Fruit fly (Drosophila melanogaster) whole organism, pupa: ENCODE data around the gene pzg.

Experiments used
- CG12605 ChIP-seq: fragments of 200-800 bp; sonication (Bioruptor generic); IDR thresholded peaks from 2 replicates; pipeline ENCODE4 v1.3.6; 2022; ENCODE audit warnings: missing biosample characterization, missing genetic modification characterization
- CG13204 ChIP-seq: fragments of 200-800 bp; sonication (Bioruptor generic); optimal IDR thresholded peaks from 2 replicates; lab custom pipeline; 2018; ENCODE audit warnings: missing biosample characterization, mild to moderate bottlenecking, missing genetic modification characterization, moderate library complexity
- CG14655 ChIP-seq: fragments of 200-800 bp; sonication (Bioruptor generic); optimal IDR thresholded peaks from 3 replicates; lab custom pipeline; 2017; ENCODE audit warnings: mild to moderate bottlenecking, missing biosample characterization, missing genetic modification reagents, missing genetic modification characterization
- CG15710 ChIP-seq: fragments of 200-800 bp; sonication (Bioruptor generic); optimal IDR thresholded peaks from 2 replicates; lab custom pipeline; 2018; ENCODE audit warnings: missing biosample characterization, mild to moderate bottlenecking, missing genetic modification characterization, moderate library complexity
- CG17806 ChIP-seq: fragments of 200-800 bp; sonication (Bioruptor generic); optimal IDR thresholded peaks from 2 replicates; lab custom pipeline; 2018; ENCODE audit warnings: missing biosample characterization, mild to moderate bottlenecking, missing genetic modification characterization, moderate library complexity
- CG34367 ChIP-seq: fragments of 200-800 bp; sonication (Bioruptor generic); optimal IDR thresholded peaks from 2 replicates; lab custom pipeline; 2018; ENCODE audit warnings: missing biosample characterization, mild to moderate bottlenecking, missing genetic modification characterization
- CG8159 ChIP-seq: fragments of 200-800 bp; sonication (Bioruptor generic); optimal IDR thresholded peaks from 3 replicates; lab custom pipeline; 2018; ENCODE audit warnings: missing biosample characterization, mild to moderate bottlenecking, missing genetic modification characterization, moderate library complexity
- CG9948 ChIP-seq: fragments of 200-800 bp; sonication (Bioruptor generic); optimal IDR thresholded peaks from 2 replicates; lab custom pipeline; 2018; ENCODE audit warnings: missing biosample characterization, mild to moderate bottlenecking, missing genetic modification characterization, moderate library complexity
- gl ChIP-seq: fragments of 200-800 bp; sonication (Bioruptor generic); optimal IDR thresholded peaks from 2 replicates; lab custom pipeline; 2018; ENCODE audit warnings: missing biosample characterization, mild to moderate bottlenecking, missing genetic modification characterization
- rn ChIP-seq: fragments of 200-800 bp; sonication (Bioruptor generic); IDR thresholded peaks from 2 replicates; pipeline ENCODE4 v1.3.6; 2022; ENCODE audit warnings: missing biosample characterization, missing genetic modification characterization

dm6 chr3L:21292700-21293099 lies 6.8 kb downstream of the pzg start, which contains the start of gene Cpr78Ca:
- TF ChIP-seq gl (no peak), CG12605 (no peak), CG13204 (GFP tag; lab: Kevin White, UChicago) (no peak), CG8159 (no peak), CG17806 (no peak), CG34367 (tag; lab: Kevin White, UChicago) (no peak), rn (no peak), CG14655 (no peak), CG15710 (tag; lab: Kevin White, UChicago) (no peak), CG9948 (tag; lab: Kevin White, UChicago) (no peak)
